Worm (Caenorhabditis elegans): ENCODE results near the gene mam-3.

DNA sequence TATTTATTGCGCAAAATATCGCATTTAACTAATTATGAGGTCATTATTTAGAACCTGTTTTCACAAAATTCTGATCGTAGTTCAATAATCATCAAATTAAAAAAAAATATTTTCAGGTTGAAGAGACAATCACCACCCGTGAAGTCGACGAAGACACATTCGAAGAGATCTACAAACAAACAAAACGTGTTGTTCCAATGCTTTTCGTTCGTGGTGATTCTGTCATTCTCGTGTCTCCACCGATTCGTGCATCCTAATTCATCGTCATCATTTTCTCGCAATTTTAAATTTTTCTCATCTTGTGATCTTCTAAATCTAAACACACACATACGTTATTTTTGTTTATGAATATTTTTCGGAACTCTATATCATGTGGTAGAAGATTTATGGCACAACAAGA, 56.4 kb downstream of the mam-3 start:
- TF ChIP-seq lsy-2 (tag; optimal IDR thresholded peaks at IDR 0.05) = peak in 1 of 2 experiments; percentile 3
- TF ChIP-seq nhr-10 (tag; optimal IDR thresholded peaks at IDR 0.05) = no peak
- TF ChIP-seq ama-1 (optimal IDR thresholded peaks at IDR 0.05) = peak; percentile 44
- no peak for TF ChIP-seq blmp-1 (tag; optimal IDR thresholded peaks at IDR 0.05; ENCODE audit: insufficient read depth)
- TF ChIP-seq snpc-4 (tag; optimal IDR thresholded peaks at IDR 0.05) = no peak
- TF ChIP-seq elt-3 (tag; optimal IDR thresholded peaks at IDR 0.05) = no peak
- peak; percentile 48 for TF ChIP-seq nhr-25 (tag; optimal IDR thresholded peaks at IDR 0.05)
- TF ChIP-seq unc-39 (tag; optimal IDR thresholded peaks at IDR 0.05) = no peak
- TF ChIP-seq nhr-21 (tag; optimal IDR thresholded peaks at IDR 0.05) = peak; percentile 84
- TF ChIP-seq elt-1 (tag; optimal IDR thresholded peaks at IDR 0.05) = no peak
- TF ChIP-seq lin-11 (tag; optimal IDR thresholded peaks at IDR 0.05) = no peak
- TF ChIP-seq nhr-12 (tag; optimal IDR thresholded peaks at IDR 0.05) = no peak
